Fruit fly (Drosophila melanogaster) whole organism: ENCODE measurements around the gene CG10694.

Source experiments
- pan ChIP-seq: fragments of >200 bp; optimal IDR thresholded peaks from 2 replicates; lab custom pipeline; 2017
- psq ChIP-seq: fragments of >200 bp; optimal IDR thresholded peaks from 2 replicates; lab custom pipeline; 2017

DNA sequence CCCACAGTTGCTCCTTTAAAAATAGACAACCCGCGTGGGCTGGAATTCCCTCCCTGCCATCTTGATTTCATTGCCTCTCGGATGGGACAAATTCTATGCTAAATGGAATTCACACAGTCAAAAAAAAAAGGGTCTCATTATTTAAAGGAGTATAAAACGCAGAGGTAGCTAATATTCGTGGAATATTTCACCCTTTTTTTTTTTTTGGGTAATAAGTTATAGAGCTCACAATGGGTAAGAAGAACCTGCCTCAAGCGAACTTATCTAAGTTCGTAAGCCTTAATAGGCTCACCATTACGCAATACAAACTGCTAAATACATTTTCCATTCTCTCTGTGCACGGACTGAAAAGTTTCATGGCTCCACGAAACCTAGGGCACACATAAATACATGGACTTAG lies 33.5 kb upstream of the CG10694 start:
- TF ChIP-seq pan (lab: Kevin White, UChicago) (no peak), psq (no peak)
